Worm (Caenorhabditis elegans): Measurements from ENCODE around the gene C25E10.7.

Gene C25E10.7

DNA sequence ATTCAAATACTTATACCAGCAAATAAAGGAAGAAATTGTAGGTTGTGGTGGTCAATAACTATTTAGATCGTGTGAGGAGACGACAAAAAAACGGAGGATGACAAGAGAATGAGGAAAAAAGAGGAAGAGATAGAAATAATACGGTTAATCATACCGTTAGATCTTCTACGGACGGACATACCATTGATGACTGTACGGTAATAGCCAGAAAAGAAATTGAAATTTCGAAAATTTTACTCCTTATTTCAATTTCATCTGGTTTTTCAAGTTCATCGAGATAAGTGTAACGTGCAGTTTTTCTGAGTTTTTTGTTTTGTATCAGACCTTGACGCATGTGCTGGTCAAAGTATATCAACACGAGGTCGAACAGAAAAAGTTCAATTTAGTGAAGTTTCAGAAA is 14.9 kb upstream of the C25E10.7 start:
- TF ChIP-seq ceh-8 (GFP tag; optimal IDR thresholded peaks at IDR 0.05) (no peak), lin-14 (GFP tag; optimal IDR thresholded peaks at IDR 0.05) (peak; percentile 62), blmp-1 (tag; optimal IDR thresholded peaks at IDR 0.05) (peak; percentile 72), aha-1 (tag; optimal IDR thresholded peaks at IDR 0.05) (no peak), aly-2 (tag; optimal IDR thresholded peaks at IDR 0.05) (no peak), sup-37 (GFP tag; optimal IDR thresholded peaks at IDR 0.05) (no peak), snpc-4 (tag; optimal IDR thresholded peaks at IDR 0.05) (no peak), lin-39 (tag; optimal IDR thresholded peaks at IDR 0.05) (no peak), alr-1 (tag; optimal IDR thresholded peaks at IDR 0.05; ENCODE audit: borderline replicate concordance) (no peak), mef-2 (tag; optimal IDR thresholded peaks at IDR 0.05) (no peak), nhr-85 (tag) (peak; percentile 91), lsy-2 (tag; optimal IDR thresholded peaks at IDR 0.05) (peak in 1 of 2 experiments; percentile 3), isw-1 (GFP tag; IDR thresholded peaks at IDR 0.05) (no peak), mdl-1 (tag; optimal IDR thresholded peaks at IDR 0.05) (no peak), unc-98 (GFP tag; IDR thresholded peaks at IDR 0.05) (no peak), nhr-20 (tag; optimal IDR thresholded peaks at IDR 0.05) (peak; percentile 11), snu-23 (GFP tag; optimal IDR thresholded peaks at IDR 0.05) (peak; percentile 16), pqm-1 (tag; optimal IDR thresholded peaks at IDR 0.05) (no peak), xbp-1 (tag; optimal IDR thresholded peaks at IDR 0.05) (no peak)

DNA sequence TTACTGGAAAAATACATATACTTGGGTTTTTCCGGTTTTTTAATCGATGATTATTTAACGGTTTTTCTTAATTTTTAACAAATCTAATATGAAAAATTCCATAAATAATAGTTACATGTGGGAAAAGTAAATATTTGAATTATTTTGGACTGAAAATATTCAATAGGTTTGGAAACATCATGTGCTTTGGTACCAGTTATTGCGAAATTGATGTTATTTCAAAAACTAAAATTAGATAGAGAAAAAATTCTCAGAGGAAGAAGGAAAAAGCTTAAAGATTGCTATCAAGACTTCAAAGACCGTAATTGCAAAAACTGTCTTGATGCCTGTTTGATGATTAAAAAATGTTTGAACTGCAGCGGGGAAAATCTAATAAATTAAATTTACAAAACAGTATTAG is 14.0 kb upstream of the C25E10.7 start:
- TF ChIP-seq swsn-7 (tag; optimal IDR thresholded peaks at IDR 0.05) (no peak), efl-1 (optimal IDR thresholded peaks at IDR 0.05) (no peak), efl-1 (GFP tag; optimal IDR thresholded peaks at IDR 0.05 in 1 of 2) (peak in 1 of 2 experiments; percentile 29), nhr-85 (tag) (peak; percentile 54)

DNA sequence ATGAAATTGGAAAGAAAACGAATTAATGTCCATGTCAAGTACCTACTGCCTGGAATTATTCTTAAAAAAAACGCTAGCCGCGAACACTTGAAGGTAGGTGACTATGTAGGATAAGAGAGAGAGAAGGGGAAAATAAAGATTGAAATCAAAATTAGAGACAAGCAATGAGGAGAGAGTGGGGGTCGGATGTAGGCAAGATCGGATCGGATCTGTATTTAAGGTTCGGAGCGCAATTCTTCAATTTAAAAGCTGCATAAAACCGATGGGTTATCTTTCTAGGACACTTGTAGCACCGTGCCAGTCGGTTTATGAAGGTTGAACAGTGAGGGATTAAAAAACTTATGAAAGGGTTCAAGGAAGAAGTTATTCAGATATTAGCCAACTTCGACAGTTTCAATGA is 12.1 kb upstream of the C25E10.7 start:
- TF ChIP-seq lin-35 (GFP tag; optimal IDR thresholded peaks at IDR 0.05) (no peak), blmp-1 (tag; optimal IDR thresholded peaks at IDR 0.05) (peak; percentile 18), nhr-85 (tag) (peak; percentile 23), tbx-2 (tag; optimal IDR thresholded peaks at IDR 0.05) (no peak), pag-3 (tag; optimal IDR thresholded peaks at IDR 0.05; ENCODE audit: borderline replicate concordance, insufficient read depth) (no peak), elt-3 (tag; optimal IDR thresholded peaks at IDR 0.05) (no peak), efl-1 (optimal IDR thresholded peaks at IDR 0.05) (no peak), efl-1 (GFP tag; optimal IDR thresholded peaks at IDR 0.05 in 1 of 2) (peak in 1 of 2 experiments; percentile 89), C04F5.9 (tag; optimal IDR thresholded peaks at IDR 0.05) (no peak)

DNA sequence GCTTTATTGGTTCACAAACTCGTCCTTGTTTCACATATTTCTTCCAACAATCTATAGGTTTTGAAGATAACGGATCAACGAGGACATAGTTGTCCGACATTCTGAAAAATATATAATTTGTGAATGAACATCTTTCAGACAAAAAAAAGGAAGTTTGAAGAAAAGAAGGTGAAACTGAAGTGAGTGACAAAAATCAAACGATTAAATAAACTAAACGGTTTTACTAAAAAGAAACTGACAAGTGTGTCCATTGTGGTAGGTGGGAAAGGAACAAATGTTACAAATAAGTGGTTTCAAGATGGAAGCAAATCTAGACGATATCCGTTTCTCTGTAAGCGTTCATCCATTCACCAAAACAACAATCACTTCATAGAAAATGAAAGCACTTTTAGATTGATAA is 11.3 kb upstream of the C25E10.7 start, which contains the start of gene C25E10.12:
C25E10.12 (minus strand) TSS at position 101 of the 400 bp plus-strand sequence.
- TF ChIP-seq nhr-28 (tag; optimal IDR thresholded peaks at IDR 0.05) = no peak

DNA sequence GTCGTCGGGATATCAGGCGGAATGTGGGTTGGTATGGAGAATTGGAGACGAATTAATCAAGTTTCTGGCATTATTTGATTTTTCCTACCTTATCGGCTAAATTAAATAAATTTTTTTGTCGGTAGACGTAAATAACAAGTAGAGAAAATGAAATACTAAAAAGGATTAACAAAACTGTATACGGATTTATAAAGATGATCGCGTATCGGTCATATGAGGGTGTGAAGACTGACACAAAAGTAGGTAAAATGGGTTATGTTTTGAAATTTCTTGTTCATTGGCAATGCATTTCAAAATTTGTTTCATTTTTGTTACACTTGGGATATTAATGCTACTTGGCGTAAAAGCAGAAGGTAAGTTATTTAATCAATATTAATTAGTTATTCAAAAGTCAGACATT is 8.5 kb upstream of the C25E10.7 start, which contains the start of the genes C25E10.16 and C25E10.13:
C25E10.16 (minus strand) TSS at position 101 of the 400 bp plus-strand sequence.
C25E10.13 (plus strand) TSS at position 256 of the 400 bp plus-strand sequence.
- TF ChIP-seq C16A3.4 (tag; optimal IDR thresholded peaks at IDR 0.05) (no peak), fkh-8 (tag; optimal IDR thresholded peaks at IDR 0.05) (peak; percentile 26), lsy-2 (tag; optimal IDR thresholded peaks at IDR 0.05) (no peak)

DNA sequence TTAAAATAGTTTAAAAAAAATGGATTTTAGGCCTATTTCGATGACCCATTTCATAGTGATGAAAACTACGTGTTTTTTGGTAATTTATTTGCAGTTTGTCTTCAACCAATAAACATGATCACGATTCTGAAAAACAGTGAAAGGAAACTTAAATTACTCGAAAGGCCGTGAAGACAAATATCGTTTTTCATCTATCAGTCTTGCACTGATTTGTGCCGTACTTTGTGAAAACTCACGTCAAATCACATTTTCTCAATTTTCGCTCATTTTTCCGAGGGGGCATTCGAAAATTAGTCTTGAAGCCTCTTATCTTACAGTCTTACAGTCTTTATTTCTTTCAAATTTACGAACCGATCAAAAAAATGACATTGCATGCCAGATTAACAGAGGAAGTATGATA is 7.6 kb upstream of the C25E10.7 start, which contains the start of gene C25E10.11:
C25E10.11 (minus strand) TSS at position 101 of the 400 bp plus-strand sequence.
- TF ChIP-seq fkh-4 (tag; optimal IDR thresholded peaks at IDR 0.05; ENCODE audit: borderline replicate concordance) (no peak), nhr-85 (tag) (no peak), ces-1 (GFP tag; optimal IDR thresholded peaks at IDR 0.05) (no peak), dpl-1 (GFP tag; optimal IDR thresholded peaks at IDR 0.05) (no peak), xbp-1 (tag; optimal IDR thresholded peaks at IDR 0.05) (no peak), nhr-20 (tag; optimal IDR thresholded peaks at IDR 0.05) (no peak), alr-1 (tag; optimal IDR thresholded peaks at IDR 0.05; ENCODE audit: borderline replicate concordance) (no peak), nhr-237 (tag; optimal IDR thresholded peaks at IDR 0.05) (no peak), F16B12.6 (tag; optimal IDR thresholded peaks at IDR 0.05) (no peak), tlp-1 (tag; optimal IDR thresholded peaks at IDR 0.05) (no peak), grh-1 (GFP tag; IDR thresholded peaks at IDR 0.05) (no peak), nhr-77 (tag; optimal IDR thresholded peaks at IDR 0.05) (no peak), lin-35 (GFP tag; optimal IDR thresholded peaks at IDR 0.05) (no peak), pag-3 (tag; optimal IDR thresholded peaks at IDR 0.05; ENCODE audit: borderline replicate concordance, insufficient read depth) (no peak), sptf-1 (tag; optimal IDR thresholded peaks at IDR 0.05) (no peak), ceh-82 (tag; optimal IDR thresholded peaks at IDR 0.05) (no peak)
